Worm (Caenorhabditis elegans) whole organism, early embryonic: ENCODE measurements around the gene ttr-46.

Experiments used
- B0310.2 ChIP-seq: sonication (generic microtip); optimal IDR thresholded peaks from 2 replicates; lab custom pipeline; 2016; ENCODE audit warnings: mild to moderate bottlenecking, missing genetic modification characterization, missing compliant biosample characterization
- F13C5.2 ChIP-seq: sonication (generic microtip); optimal IDR thresholded peaks from 2 replicates; lab custom pipeline; 2017; ENCODE audit warnings: mild to moderate bottlenecking, missing genetic modification characterization, inconsistent platforms, missing compliant biosample characterization
- ama-1 ChIP-seq: fragments of 150-350 bp; optimal IDR thresholded peaks from 2 replicates; lab custom pipeline; 2014
- ceh-13 ChIP-seq: fragments of 200-800 bp; sonication (Bioruptor generic); optimal IDR thresholded peaks from 2 replicates; lab custom pipeline; 2018; ENCODE audit warnings: mild to moderate bottlenecking, missing genetic modification characterization, missing compliant biosample characterization
- ceh-36 ChIP-seq: sonication (generic microtip); optimal IDR thresholded peaks from 2 replicates; lab custom pipeline; 2016; ENCODE audit warnings: missing genetic modification characterization, inconsistent platforms, missing compliant biosample characterization
- flt-1 ChIP-seq: fragments of 200-800 bp; sonication (Bioruptor generic); IDR thresholded peaks from 2 replicates; pipeline ENCODE4 v1.3.6; 2022; ENCODE audit warnings: missing genetic modification characterization, missing compliant biosample characterization
- hmbx-1 ChIP-seq: sonication (generic microtip); optimal IDR thresholded peaks from 2 replicates; lab custom pipeline; 2016; ENCODE audit warnings: mild to moderate bottlenecking, missing genetic modification characterization, missing compliant biosample characterization
- hmg-4 ChIP-seq: fragments of 200-800 bp; sonication (Bioruptor generic); optimal IDR thresholded peaks from 2 replicates; lab custom pipeline; 2018; ENCODE audit warnings: mild to moderate bottlenecking, missing genetic modification characterization, missing compliant biosample characterization
- hnd-1 ChIP-seq: sonication (generic microtip); optimal IDR thresholded peaks from 2 replicates; lab custom pipeline; 2016; ENCODE audit warnings: missing genetic modification characterization, missing compliant biosample characterization
- pes-1 ChIP-seq: fragments of 200-800 bp; sonication (Bioruptor generic); IDR thresholded peaks from 2 replicates; pipeline ENCODE4 v1.3.6; 2022; ENCODE audit warnings: missing genetic modification reagents, missing genetic modification characterization, missing compliant biosample characterization
- sea-1 ChIP-seq: fragments of 200-800 bp; sonication (Bioruptor generic); conservative IDR thresholded peaks from 2 replicates; pipeline ENCODE4 v1.3.6; 2022; ENCODE audit warnings: missing genetic modification characterization, missing compliant biosample characterization
- tbx-11 ChIP-seq: fragments of 200-800 bp; sonication (Bioruptor generic); IDR thresholded peaks from 2 replicates; pipeline ENCODE4 v1.3.6; 2022; ENCODE audit warnings: missing genetic modification characterization, missing compliant biosample characterization
- tbx-37 ChIP-seq: fragments of 200-800 bp; sonication (Bioruptor generic); conservative IDR thresholded peaks from 2 replicates; pipeline ENCODE4 v1.3.6; 2022; ENCODE audit warnings: missing genetic modification reagents, missing genetic modification characterization, missing compliant biosample characterization
- tra-4 ChIP-seq: sonication (generic microtip); optimal IDR thresholded peaks from 2 replicates; lab custom pipeline; 2017; ENCODE audit warnings: missing genetic modification characterization, missing compliant biosample characterization

DNA sequence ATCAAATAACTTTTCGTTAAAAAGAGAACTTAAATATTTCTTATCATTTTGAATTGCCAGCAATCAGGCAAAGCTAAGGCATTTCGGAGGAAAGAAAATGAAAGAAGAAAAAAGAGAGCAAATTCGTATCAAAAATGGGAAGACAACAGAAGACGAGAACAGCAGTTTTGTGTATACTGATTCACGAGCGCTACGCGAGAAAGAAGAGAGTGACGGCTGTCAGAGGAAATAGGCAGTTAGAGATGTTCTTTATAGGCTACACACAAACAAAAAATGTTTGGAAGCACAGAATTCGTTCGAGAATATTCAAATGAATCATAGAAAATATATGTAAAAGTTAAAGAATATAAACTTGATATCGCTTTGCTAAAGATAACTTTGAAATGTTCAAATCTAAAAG is 33.8 kb downstream of the ttr-46 start:
- TF ChIP-seq tra-4 (tag; lab: Kevin White, UChicago) (no peak), pes-1 (GFP tag; lab: Robert Waterston, UW) (no peak), ceh-36 (tag; lab: Kevin White, UChicago) (no peak), hmbx-1 (no peak), F13C5.2 (tag; lab: Kevin White, UChicago) (no peak), flt-1 (GFP tag; lab: Robert Waterston, UW) (no peak), hmg-4 (no peak), tbx-11 (GFP tag; lab: Robert Waterston, UW) (no peak), B0310.2 (no peak), ceh-13 (GFP tag; lab: Kevin White, UChicago) (no peak), ama-1 (no peak), tbx-37 (GFP tag; lab: Robert Waterston, UW) (no peak), sea-1 (no peak), hnd-1 (no peak)
